Worm (Caenorhabditis elegans) whole organism, L1 larva: ENCODE data around the gene fbxa-81.

ENCODE experiments used
- C04F5.9 ChIP-seq: sonication (generic microtip); optimal IDR thresholded peaks from 2 replicates; lab custom pipeline; 2016; ENCODE audit warnings: missing genetic modification characterization, missing compliant biosample characterization
- C34B4.2 ChIP-seq: sonication (generic microtip); optimal IDR thresholded peaks from 2 replicates; lab custom pipeline; 2017; ENCODE audit warnings: mild to moderate bottlenecking, missing genetic modification characterization, missing compliant biosample characterization
- aha-1 ChIP-seq: fragments of 150-350 bp; optimal IDR thresholded peaks from 2 replicates; lab custom pipeline; 2014; ENCODE audit warnings: missing biosample characterization, missing genetic modification characterization
- alr-1 ChIP-seq: fragments of 200-800 bp; sonication (Bioruptor generic); optimal IDR thresholded peaks from 2 replicates; lab custom pipeline; 2018; ENCODE audit warnings: borderline replicate concordance, mild to moderate bottlenecking, missing genetic modification characterization, missing compliant biosample characterization
- ama-1 ChIP-seq: fragments of 150-350 bp; optimal IDR thresholded peaks from 2 replicates; lab custom pipeline; 2014
- blmp-1 ChIP-seq: fragments of 150-350 bp; optimal IDR thresholded peaks from 2 replicates; lab custom pipeline; 2014; ENCODE audit warnings: missing biosample characterization, missing genetic modification characterization
- ceh-8 ChIP-seq: fragments of 200-800 bp; sonication (Bioruptor generic); optimal IDR thresholded peaks from 2 replicates; lab custom pipeline; 2018; ENCODE audit warnings: mild to moderate bottlenecking, missing genetic modification characterization, moderate library complexity, missing compliant biosample characterization
- ceh-90 ChIP-seq: sonication (generic microtip); optimal IDR thresholded peaks from 2 replicates; lab custom pipeline; 2016; ENCODE audit warnings: missing genetic modification characterization, missing compliant biosample characterization
- dsc-1 ChIP-seq: sonication (generic microtip); optimal IDR thresholded peaks from 2 replicates; lab custom pipeline; 2016; ENCODE audit warnings: mild to moderate bottlenecking, missing genetic modification characterization, missing compliant biosample characterization
- egl-13 ChIP-seq: sonication (generic microtip); optimal IDR thresholded peaks from 2 replicates; lab custom pipeline; 2016; ENCODE audit warnings: missing genotype, missing genetic modification reagents, missing genetic modification characterization, missing compliant biosample characterization
- elt-2 ChIP-seq: sonication (generic microtip); optimal IDR thresholded peaks from 2 replicates; lab custom pipeline; 2016; ENCODE audit warnings: missing genetic modification characterization, mild to moderate bottlenecking, inconsistent platforms, missing compliant biosample characterization, missing genetic modification reagents
- fkh-4 ChIP-seq: sonication (generic microtip); optimal IDR thresholded peaks from 2 replicates; lab custom pipeline; 2016; ENCODE audit warnings: missing compliant biosample characterization, missing genetic modification characterization, borderline replicate concordance
- fos-1 ChIP-seq: fragments of 150-350 bp; optimal IDR thresholded peaks from 2 replicates; lab custom pipeline; 2014; ENCODE audit warnings: missing biosample characterization, missing genetic modification characterization
- grh-1 ChIP-seq: fragments of 200-800 bp; sonication (Bioruptor generic); IDR thresholded peaks from 2 replicates; pipeline ENCODE4 v1.3.6; 2022; ENCODE audit warnings: missing genetic modification reagents, missing genetic modification characterization, missing compliant biosample characterization
- lin-13 ChIP-seq: fragments of 150-350 bp; optimal IDR thresholded peaks from 2 replicates; lab custom pipeline; 2014; ENCODE audit warnings: missing biosample characterization, missing genetic modification reagents, missing genetic modification characterization
- lin-14 ChIP-seq: fragments of 200-800 bp; sonication (Bioruptor generic); optimal IDR thresholded peaks from 2 replicates; lab custom pipeline; 2018; ENCODE audit warnings: mild to moderate bottlenecking, missing genetic modification characterization, moderate library complexity, missing compliant biosample characterization
- lir-3 ChIP-seq: sonication (generic microtip); optimal IDR thresholded peaks from 2 replicates; lab custom pipeline; 2016; ENCODE audit warnings: mild to moderate bottlenecking, missing genetic modification characterization, moderate library complexity, missing compliant biosample characterization; ENCODE audit not compliant: poor library complexity
- lsy-2 ChIP-seq, 2 experiments: fragments of 150-350 bp; optimal IDR thresholded peaks; 2 replicates each; lab custom pipeline; 2014; ENCODE audit warnings: missing biosample characterization in 2 of 2, missing genetic modification characterization in 2 of 2
- mep-1 ChIP-seq: fragments of 150-350 bp; optimal IDR thresholded peaks from 2 replicates; lab custom pipeline; 2014; ENCODE audit warnings: missing biosample characterization, missing genetic modification characterization
- nhr-12 ChIP-seq: sonication (generic microtip); optimal IDR thresholded peaks from 2 replicates; lab custom pipeline; 2017; ENCODE audit warnings: missing biosample characterization, missing genetic modification characterization
- nhr-19 ChIP-seq: fragments of 200-800 bp; sonication (Bioruptor generic); conservative IDR thresholded peaks from 2 replicates; pipeline ENCODE4 v1.3.6; 2022; ENCODE audit warnings: missing genetic modification characterization, missing compliant biosample characterization
- nhr-20 ChIP-seq: sonication (generic microtip); optimal IDR thresholded peaks from 2 replicates; lab custom pipeline; 2016; ENCODE audit warnings: mild to moderate bottlenecking, missing genetic modification characterization, missing compliant biosample characterization
- nhr-28 ChIP-seq: fragments of 150-350 bp; optimal IDR thresholded peaks from 2 replicates; lab custom pipeline; 2014; ENCODE audit warnings: missing biosample characterization, missing genetic modification characterization
- nhr-47 ChIP-seq: sonication (generic microtip); optimal IDR thresholded peaks from 2 replicates; lab custom pipeline; 2016; ENCODE audit warnings: mild to moderate bottlenecking, missing genetic modification characterization, moderate library complexity, missing compliant biosample characterization
- nhr-71 ChIP-seq: sonication (generic microtip); optimal IDR thresholded peaks from 2 replicates; lab custom pipeline; 2016; ENCODE audit warnings: mild to moderate bottlenecking, missing genetic modification characterization, moderate library complexity, missing compliant biosample characterization
- nhr-76 ChIP-seq: sonication (generic microtip); optimal IDR thresholded peaks from 2 replicates; lab custom pipeline; 2017; ENCODE audit warnings: missing biosample characterization, missing genetic modification characterization
- nhr-85 ChIP-seq: sonication (generic microtip); peaks from one replicate; lab custom pipeline; 2016; ENCODE audit warnings: missing genetic modification characterization, inconsistent platforms, missing compliant biosample characterization
- pag-3 ChIP-seq: sonication (generic microtip); optimal IDR thresholded peaks from 2 replicates; lab custom pipeline; 2017; ENCODE audit warnings: missing genetic modification characterization, mild to moderate bottlenecking, missing compliant biosample characterization, antibody characterized with exemption, borderline replicate concordance; ENCODE audit not compliant: insufficient read depth
- pqm-1 ChIP-seq: sonication (generic microtip); optimal IDR thresholded peaks from 3 replicates; lab custom pipeline; 2017; ENCODE audit warnings: missing biosample characterization, missing genetic modification characterization
- rnt-1 ChIP-seq: sonication (generic microtip); optimal IDR thresholded peaks from 2 replicates; lab custom pipeline; 2016; ENCODE audit warnings: mild to moderate bottlenecking, missing genetic modification characterization, moderate library complexity, missing compliant biosample characterization
- snu-23 ChIP-seq: sonication (generic microtip); optimal IDR thresholded peaks from 2 replicates; lab custom pipeline; 2016; ENCODE audit warnings: missing genetic modification characterization, missing compliant biosample characterization
- sox-4 ChIP-seq: sonication (generic microtip); optimal IDR thresholded peaks from 2 replicates; lab custom pipeline; 2016; ENCODE audit warnings: missing genetic modification characterization, missing compliant biosample characterization
- unc-130 ChIP-seq: fragments of 150-350 bp; optimal IDR thresholded peaks from 2 replicates; lab custom pipeline; 2017; ENCODE audit warnings: missing biosample characterization, missing genetic modification characterization, inconsistent platforms
- unc-30 ChIP-seq: sonication (generic microtip); optimal IDR thresholded peaks from 2 replicates; lab custom pipeline; 2017; ENCODE audit warnings: missing biosample characterization, missing genetic modification characterization
- unc-86 ChIP-seq: sonication (generic microtip); optimal IDR thresholded peaks from 2 replicates; lab custom pipeline; 2016; ENCODE audit warnings: missing genetic modification characterization, missing compliant biosample characterization
- unc-98 ChIP-seq: fragments of 200-800 bp; sonication (Bioruptor generic); IDR thresholded peaks from 2 replicates; pipeline ENCODE4 v1.3.6; 2022; ENCODE audit warnings: missing genetic modification characterization, missing compliant biosample characterization
- zag-1 ChIP-seq: fragments of 150-350 bp; optimal IDR thresholded peaks from 2 replicates; lab custom pipeline; 2014; ENCODE audit warnings: missing biosample characterization, missing genetic modification characterization
- zip-4 ChIP-seq: fragments of 200-800 bp; sonication (Bioruptor generic); optimal IDR thresholded peaks from 2 replicates; lab custom pipeline; 2018; ENCODE audit warnings: mild to moderate bottlenecking, missing genetic modification characterization, moderate library complexity, missing compliant biosample characterization
- ztf-11 ChIP-seq, 2 experiments: sonication (generic microtip); optimal IDR thresholded peaks; 2 replicates each; lab custom pipeline; 2016 to 2017; ENCODE audit warnings: missing genetic modification characterization in 2 of 2, missing biosample characterization in 1 of 2, missing compliant biosample characterization in 1 of 2
- ztf-4 ChIP-seq: fragments of 150-350 bp; optimal IDR thresholded peaks from 2 replicates; lab custom pipeline; 2014; ENCODE audit warnings: missing biosample characterization, missing genetic modification characterization

fbxa-81 gene

DNA sequence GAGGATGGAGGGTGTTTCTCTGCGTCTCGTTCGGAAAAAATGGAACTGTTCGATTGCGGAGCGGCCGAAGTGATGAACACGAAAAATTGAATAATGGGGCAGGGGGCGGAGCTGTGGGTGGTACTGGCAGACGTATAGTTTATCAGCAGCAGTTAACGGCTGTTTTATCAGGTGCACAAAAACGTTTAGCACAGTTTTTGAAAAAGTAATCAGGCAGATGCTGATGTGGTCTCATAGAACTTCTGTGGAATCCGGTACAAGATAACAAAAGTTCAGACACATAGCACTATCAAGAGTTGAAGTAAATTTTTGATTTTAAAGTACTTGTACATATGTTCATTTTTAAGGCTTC lies 37.4 kb downstream of the fbxa-81 start:
- TF ChIP-seq elt-2 (tag; lab: Kevin White, UChicago): peak; percentile 30
- no peak for TF ChIP-seq C04F5.9 (tag; lab: Kevin White, UChicago)

DNA sequence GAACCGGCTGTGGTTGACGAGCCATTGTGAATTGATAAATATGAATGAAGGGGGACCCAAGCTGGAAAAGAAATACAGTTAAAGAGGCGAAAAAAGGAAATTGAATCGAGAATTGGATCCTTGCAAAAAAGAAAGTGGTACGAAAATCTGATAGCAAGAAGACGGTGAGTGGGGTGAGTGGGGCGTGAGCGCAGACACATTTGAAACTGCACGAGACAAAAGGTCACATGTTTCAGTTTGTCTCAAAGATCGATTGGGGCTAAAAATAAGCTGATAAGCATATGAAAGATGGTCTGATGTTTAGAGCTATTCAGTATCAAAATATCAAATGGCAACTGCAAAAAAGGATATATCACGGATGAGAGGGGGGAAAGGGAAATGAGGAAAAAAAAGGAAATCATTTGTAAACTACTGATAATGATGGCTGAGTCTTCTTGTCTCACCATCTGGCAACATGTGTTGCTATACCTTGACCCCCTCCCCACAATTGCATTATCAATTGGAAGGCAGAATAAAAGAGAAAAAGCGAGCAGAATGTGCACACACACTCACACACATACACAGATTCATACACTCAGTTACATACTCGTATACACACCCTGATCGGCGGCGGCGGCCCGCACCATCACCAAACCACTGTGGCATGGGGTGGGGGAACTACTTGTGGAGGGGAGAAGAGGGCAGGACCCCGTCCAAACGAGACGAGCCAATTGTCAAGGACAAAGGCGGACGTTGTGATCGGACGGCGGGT lies 37.9 kb downstream of the fbxa-81 start, which contains the start of gene M163.1:
TSS of gene M163.1 (minus strand) at position 25 of the 751 bp plus-strand sequence.
- TF ChIP-seq C34B4.2 (tag; lab: Kevin White, UChicago) (no peak), lir-3 (tag; lab: Kevin White, UChicago) (no peak), lin-13 (no peak), nhr-28 (tag; lab: Kevin White, UChicago) (no peak), ceh-90 (tag; lab: Kevin White, UChicago) (no peak), zag-1 (tag; lab: Kevin White, UChicago) (no peak), elt-2 (tag; lab: Kevin White, UChicago) (peak; percentile 31), ama-1 (lab: Kevin White, UChicago) (no peak), fkh-4 (tag; lab: Kevin White, UChicago) (no peak), grh-1 (GFP tag; lab: Robert Waterston, UW) (0 out of 2 replicates have a peak, but pooled peaks have one; percentile 13), C04F5.9 (tag; lab: Kevin White, UChicago) (no peak), blmp-1 (tag; lab: Kevin White, UChicago) (no peak), nhr-47 (no peak), sox-4 (no peak), unc-98 (GFP tag; lab: Robert Waterston, UW) (no peak), rnt-1 (tag; lab: Kevin White, UChicago) (peak; percentile 22), nhr-20 (tag; lab: Kevin White, UChicago) (peak; percentile 52), zip-4 (GFP tag; lab: Kevin White, UChicago) (no peak), alr-1 (tag; lab: Kevin White, UChicago) (no peak), lin-14 (GFP tag; lab: Kevin White, UChicago) (peak; percentile 53), unc-86 (tag; lab: Kevin White, UChicago) (no peak), ztf-4 (tag; lab: Kevin White, UChicago) (no peak), ceh-8 (no peak), fos-1 (tag; lab: Kevin White, UChicago) (no peak), snu-23 (GFP tag; lab: Kevin White, UChicago) (no peak), aha-1 (tag; lab: Kevin White, UChicago) (no peak), egl-13 (tag; lab: Kevin White, UChicago) (no peak), nhr-71 (tag; lab: Kevin White, UChicago) (peak; percentile 52), nhr-85 (tag; lab: Kevin White, UChicago) (peak; percentile 73), nhr-76 (tag; lab: Kevin White, UChicago) (no peak), unc-30 (tag; lab: Kevin White, UChicago) (no peak), lsy-2 (tag; optimal IDR thresholded peaks at IDR 0.05; lab: Kevin White, UChicago) (no peak), nhr-12 (tag; lab: Kevin White, UChicago) (no peak), pqm-1 (tag; lab: Kevin White, UChicago) (no peak), unc-130 (peak; percentile 3), dsc-1 (tag; lab: Kevin White, UChicago) (no peak), pag-3 (tag; lab: Kevin White, UChicago) (no peak), nhr-19 (GFP tag; lab: Robert Waterston, UW) (peak; percentile 37), ztf-11 (tag; optimal IDR thresholded peaks at IDR 0.05; lab: Kevin White, UChicago) (peak in 1 of 2 experiments; percentile 30), mep-1 (no peak)
